Fruit fly (Drosophila melanogaster): ENCODE measurements around the gene CG15879.
A peak's percentile ranks its signal among the peaks of the same experiment; 100 is the strongest.

The CG15879 gene

DNA sequence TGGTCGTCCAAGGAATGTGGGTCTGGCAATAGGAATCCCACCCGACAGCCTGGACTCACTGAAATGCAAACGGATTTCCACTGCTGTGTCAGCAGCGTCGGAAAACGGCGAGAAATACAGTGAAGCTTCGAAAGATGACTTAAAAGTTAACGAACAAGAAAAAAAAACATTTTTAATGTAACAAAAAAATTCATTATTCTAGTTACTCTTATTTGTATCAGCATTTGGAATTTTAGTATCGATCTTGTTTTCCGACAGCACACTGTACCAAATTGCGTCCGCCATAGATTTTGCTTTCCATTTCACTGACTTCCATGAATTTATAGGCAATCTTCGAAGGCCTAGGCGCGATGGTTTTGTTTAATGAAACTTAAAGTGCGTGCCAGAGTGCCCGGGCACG, 4.1 kb downstream of the CG15879 start (continued):
- TF ChIP-seq CG5953 (GFP tag; IDR thresholded peaks at IDR 0.05) (no peak), hbn (GFP tag; IDR thresholded peaks at IDR 0.05; ENCODE audit: partially characterized antibody) (no peak), gro (GFP tag; optimal IDR thresholded peaks at IDR 0.05) (no peak), CG8924 (tag; optimal IDR thresholded peaks at IDR 0.05) (no peak), CG12769 (tag; optimal IDR thresholded peaks at IDR 0.05) (no peak), CG11723 (GFP tag; optimal IDR thresholded peaks at IDR 0.05) (no peak), ap (GFP tag; IDR thresholded peaks at IDR 0.05) (no peak), sug (tag; optimal IDR thresholded peaks at IDR 0.05) (no peak), Chrac-16 (GFP tag; optimal IDR thresholded peaks at IDR 0.05) (no peak), Elba2 (GFP tag; optimal IDR thresholded peaks at IDR 0.05) (no peak), esg (GFP tag; conservative IDR thresholded peaks at IDR 0.05) (0 out of 2 replicates have a peak, but pooled peaks have one; percentile 17), cato (GFP tag; optimal IDR thresholded peaks at IDR 0.05; ENCODE audit: borderline replicate concordance) (no peak), Lpt (GFP tag; optimal IDR thresholded peaks at IDR 0.05) (no peak), CG12942 (GFP tag; optimal IDR thresholded peaks at IDR 0.05) (no peak), CG2875 (GFP tag; optimal IDR thresholded peaks at IDR 0.05) (no peak), Sox102F (GFP tag; optimal IDR thresholded peaks at IDR 0.05) (peak; percentile 57), Camta (GFP tag; optimal IDR thresholded peaks at IDR 0.05) (no peak), yki (optimal IDR thresholded peaks at IDR 0.05) (no peak), sens (GFP tag) (peak; percentile 43), unpg (GFP tag; optimal IDR thresholded peaks at IDR 0.05) (peak; percentile 23), disco-r (GFP tag; optimal IDR thresholded peaks at IDR 0.05) (no peak), nerfin-1 (tag; optimal IDR thresholded peaks at IDR 0.05) (no peak), org-1 (GFP tag; optimal IDR thresholded peaks at IDR 0.05) (no peak), Awh (GFP tag; IDR thresholded peaks at IDR 0.05) (no peak), CG17612 (GFP tag; IDR thresholded peaks at IDR 0.05) (no peak), ems (GFP tag; optimal IDR thresholded peaks at IDR 0.05) (no peak), Bdp1 (GFP tag; optimal IDR thresholded peaks at IDR 0.05) (no peak), Fer1 (GFP tag; optimal IDR thresholded peaks at IDR 0.05) (peak; percentile 4), gt (GFP tag; IDR thresholded peaks at IDR 0.05) (no peak), Gsc (GFP tag; IDR thresholded peaks at IDR 0.05) (no peak), zen (tag; optimal IDR thresholded peaks at IDR 0.05) (no peak), CG7839 (tag; optimal IDR thresholded peaks at IDR 0.05) (peak; percentile 44), CG14050 (GFP tag; IDR thresholded peaks at IDR 0.05) (no peak), CG14860 (GFP tag; IDR thresholded peaks at IDR 0.05; ENCODE audit: partially characterized antibody) (no peak), CG10431 (GFP tag; optimal IDR thresholded peaks at IDR 0.05) (no peak), salm (tag; optimal IDR thresholded peaks at IDR 0.05) (no peak), gcm (GFP tag; optimal IDR thresholded peaks at IDR 0.05) (no peak), CHES-1-like (GFP tag; optimal IDR thresholded peaks at IDR 0.05) (no peak), sd (tag; optimal IDR thresholded peaks at IDR 0.05) (no peak), jumu (GFP tag; optimal IDR thresholded peaks at IDR 0.05) (no peak), ranshi (GFP tag; IDR thresholded peaks at IDR 0.05) (peak; percentile 50; the same call in 1 of the 2 replicates), twi (tag; optimal IDR thresholded peaks at IDR 0.05) (no peak), fru (optimal IDR thresholded peaks at IDR 0.05) (no peak), Doc2 (GFP tag; IDR thresholded peaks at IDR 0.05) (no peak), usp (GFP tag; optimal IDR thresholded peaks at IDR 0.05) (no peak), sisA (GFP tag; IDR thresholded peaks at IDR 0.05) (0 out of 2 replicates have a peak, but pooled peaks have one; percentile 21), ato (GFP tag; IDR thresholded peaks at IDR 0.05; ENCODE audit: partially characterized antibody) (no peak), CG3281 (GFP tag; optimal IDR thresholded peaks at IDR 0.05) (no peak), Rfx (GFP tag; IDR thresholded peaks at IDR 0.05) (peak; percentile 56; the same call in 1 of the 2 replicates), CG15011 (GFP tag; optimal IDR thresholded peaks at IDR 0.05) (no peak), CG11504 (tag; optimal IDR thresholded peaks at IDR 0.05) (peak; percentile 48), nmo (GFP tag; optimal IDR thresholded peaks at IDR 0.05) (peak; percentile 15), CG8765 (GFP tag; IDR thresholded peaks at IDR 0.05) (no peak)

All from whole organism, embryonic.